Worm (Caenorhabditis elegans) whole organism, L4 larva: ENCODE results near the gene Y38H6C.25.
"Not testable (repeated sequence)": the region's sequence is repeated elsewhere in the genome, so short reads cannot be mapped to it uniquely, and the experiment has no call there.

Source experiments
- F44E2.7 ChIP-seq: fragments of 200-800 bp; sonication (Bioruptor generic); IDR thresholded peaks from 2 replicates; pipeline ENCODE4 v2.1.2; 2022; ENCODE audit warnings: missing genetic modification characterization, missing compliant biosample characterization
- Y75B8A.6 ChIP-seq: fragments of 200-800 bp; sonication (Bioruptor generic); IDR thresholded peaks from 2 replicates; pipeline ENCODE4 v1.3.6; 2022; ENCODE audit warnings: missing genetic modification reagents, missing genetic modification characterization, missing compliant biosample characterization
- ZK546.5 ChIP-seq, 2 experiments: sonication (generic microtip); optimal IDR thresholded peaks; 2 replicates each; lab custom pipeline; 2017; ENCODE audit warnings: missing biosample characterization in 2 of 2, missing genetic modification characterization in 2 of 2
- ceh-28 ChIP-seq: fragments of 150-350 bp; optimal IDR thresholded peaks from 2 replicates; lab custom pipeline; 2014; ENCODE audit warnings: missing biosample characterization, missing genetic modification reagents, missing genetic modification characterization
- ceh-62 ChIP-seq: sonication (generic microtip); optimal IDR thresholded peaks from 2 replicates; lab custom pipeline; 2017; ENCODE audit warnings: missing biosample characterization, missing genetic modification characterization
- ceh-82 ChIP-seq: sonication (generic microtip); optimal IDR thresholded peaks from 2 replicates; lab custom pipeline; 2017; ENCODE audit warnings: missing biosample characterization, missing genetic modification characterization
- cey-2 ChIP-seq: sonication (generic microtip); optimal IDR thresholded peaks from 3 replicates; lab custom pipeline; 2017; ENCODE audit warnings: missing genetic modification characterization, mild to moderate bottlenecking, missing compliant biosample characterization, antibody characterized with exemption, borderline replicate concordance; ENCODE audit not compliant: insufficient read depth
- daf-12 ChIP-seq: fragments of 150-350 bp; optimal IDR thresholded peaks from 2 replicates; lab custom pipeline; 2014; ENCODE audit warnings: missing biosample characterization, missing genetic modification reagents, missing genetic modification characterization
- dmd-6 ChIP-seq: fragments of 200-800 bp; sonication (Bioruptor generic); IDR thresholded peaks from 2 replicates; pipeline ENCODE4 v1.3.6; 2022; ENCODE audit warnings: missing genetic modification reagents, missing genetic modification characterization, missing compliant biosample characterization
- dpl-1 ChIP-seq: fragments of 150-350 bp; optimal IDR thresholded peaks from 2 replicates; lab custom pipeline; 2014; ENCODE audit warnings: missing biosample characterization, missing genetic modification reagents, missing genetic modification characterization
- dve-1 ChIP-seq: sonication (generic microtip); optimal IDR thresholded peaks from 2 replicates; lab custom pipeline; 2017; ENCODE audit warnings: antibody characterized with exemption, mild to moderate bottlenecking, missing genetic modification characterization, missing compliant biosample characterization; ENCODE audit not compliant: insufficient read depth
- egl-43 ChIP-seq: fragments of 200-800 bp; sonication (Bioruptor generic); IDR thresholded peaks from 2 replicates; pipeline ENCODE4 v1.3.6; 2022; ENCODE audit warnings: missing genetic modification reagents, missing genetic modification characterization, missing compliant biosample characterization
- fos-1 ChIP-seq: fragments of 150-350 bp; optimal IDR thresholded peaks from 2 replicates; lab custom pipeline; 2014; ENCODE audit warnings: missing biosample characterization, missing genetic modification characterization
- lim-7 ChIP-seq: fragments of 200-800 bp; sonication (Bioruptor generic); IDR thresholded peaks from 2 replicates; pipeline ENCODE4 v1.3.6; 2022; ENCODE audit warnings: missing genetic modification characterization, missing compliant biosample characterization
- lin-1 ChIP-seq: fragments of 200-800 bp; sonication (Bioruptor generic); IDR thresholded peaks from 2 replicates; pipeline ENCODE4 v1.3.6; 2022; ENCODE audit warnings: missing genetic modification reagents, missing genetic modification characterization, missing compliant biosample characterization
- lin-29 ChIP-seq: fragments of 200-800 bp; sonication (Bioruptor generic); IDR thresholded peaks from 2 replicates; pipeline ENCODE4 v1.3.6; 2022; ENCODE audit warnings: missing genetic modification reagents, missing genetic modification characterization, missing compliant biosample characterization
- madf-9 ChIP-seq: fragments of 200-800 bp; sonication (Bioruptor generic); conservative IDR thresholded peaks from 2 replicates; pipeline ENCODE4 v1.3.6; 2022; ENCODE audit warnings: missing genetic modification reagents, missing genetic modification characterization, missing compliant biosample characterization
- mdl-1 ChIP-seq, 2 experiments: fragments of 150-350 bp in 1 of 2; sonication (generic microtip) in 1 of 2; optimal IDR thresholded peaks; 2 replicates each; lab custom pipeline; 2014 to 2017; ENCODE audit warnings: missing biosample characterization in 2 of 2, missing genetic modification characterization in 2 of 2
- mes-2 ChIP-seq: sonication (generic microtip); optimal IDR thresholded peaks from 2 replicates; lab custom pipeline; 2016; ENCODE audit warnings: missing genotype, mild to moderate bottlenecking, missing genetic modification characterization, missing compliant biosample characterization; ENCODE audit not compliant: poor library complexity, severe bottlenecking
- nhr-10 ChIP-seq: fragments of 150-350 bp; optimal IDR thresholded peaks from 2 replicates; lab custom pipeline; 2014; ENCODE audit warnings: missing biosample characterization, missing genetic modification characterization
- nhr-111 ChIP-seq: fragments of 200-800 bp; sonication (Bioruptor generic); optimal IDR thresholded peaks from 2 replicates; lab custom pipeline; 2018; ENCODE audit warnings: mild to moderate bottlenecking, missing genetic modification characterization, missing compliant biosample characterization
- nhr-237 ChIP-seq: sonication (generic microtip); optimal IDR thresholded peaks from 2 replicates; lab custom pipeline; 2017; ENCODE audit warnings: missing biosample characterization, missing genetic modification characterization
- nhr-25 ChIP-seq: sonication (generic microtip); optimal IDR thresholded peaks from 2 replicates; lab custom pipeline; 2017; ENCODE audit warnings: missing genetic modification characterization, mild to moderate bottlenecking, missing compliant biosample characterization, antibody characterized with exemption, moderate library complexity, borderline replicate concordance; ENCODE audit not compliant: insufficient read depth
- nhr-48 ChIP-seq: sonication (generic microtip); optimal IDR thresholded peaks from 2 replicates; lab custom pipeline; 2016; ENCODE audit warnings: mild to moderate bottlenecking, missing genetic modification characterization, missing compliant biosample characterization
- php-3 ChIP-seq: fragments of 200-800 bp; sonication (Bioruptor generic); IDR thresholded peaks from 2 replicates; pipeline ENCODE4 v1.3.6; 2022; ENCODE audit warnings: missing genetic modification reagents, missing genetic modification characterization, missing compliant biosample characterization
- snpc-1.2 ChIP-seq: fragments of 200-800 bp; sonication (Bioruptor generic); IDR thresholded peaks from 2 replicates; pipeline ENCODE4 v1.3.6; 2022; ENCODE audit warnings: missing genetic modification reagents, missing genetic modification characterization, missing compliant biosample characterization
- tra-1 ChIP-seq: fragments of 200-800 bp; sonication (Bioruptor generic); IDR thresholded peaks from 2 replicates; pipeline ENCODE4 v1.3.6; 2022; ENCODE audit warnings: missing genetic modification reagents, missing genetic modification characterization, missing compliant biosample characterization
- unc-130 ChIP-seq: sonication (generic microtip); optimal IDR thresholded peaks from 2 replicates; lab custom pipeline; 2016; ENCODE audit warnings: missing genetic modification reagents, missing genetic modification characterization, missing compliant biosample characterization
- unc-39 ChIP-seq: sonication (generic microtip); optimal IDR thresholded peaks from 2 replicates; lab custom pipeline; 2017; ENCODE audit warnings: missing biosample characterization, missing genetic modification characterization
- unc-62 ChIP-seq, 3 experiments: fragments of 150-350 bp in 1 of 3; sonication (generic microtip); optimal IDR thresholded peaks in 2 of 3; peaks in 1 of 3; 1 replicate in 1 of 3; 2 replicates in 2 of 3; lab custom pipeline; 2014 to 2017; ENCODE audit warnings: missing biosample characterization in 3 of 3, missing genetic modification characterization in 3 of 3, missing genetic modification reagents in 3 of 3, missing genotype in 1 of 3
- zag-1 ChIP-seq: fragments of 150-350 bp; optimal IDR thresholded peaks from 2 replicates; lab custom pipeline; 2014; ENCODE audit warnings: missing biosample characterization, missing genetic modification characterization
- zfp-3 ChIP-seq: fragments of 200-800 bp; sonication (Bioruptor generic); conservative IDR thresholded peaks from 2 replicates; pipeline ENCODE4 v1.3.6; 2022; ENCODE audit warnings: missing genetic modification reagents, missing genetic modification characterization, missing compliant biosample characterization
- ztf-7 ChIP-seq: fragments of 150-350 bp; optimal IDR thresholded peaks from 2 replicates; lab custom pipeline; 2014; ENCODE audit warnings: missing biosample characterization, missing genetic modification characterization

Gene Y38H6C.25

DNA sequence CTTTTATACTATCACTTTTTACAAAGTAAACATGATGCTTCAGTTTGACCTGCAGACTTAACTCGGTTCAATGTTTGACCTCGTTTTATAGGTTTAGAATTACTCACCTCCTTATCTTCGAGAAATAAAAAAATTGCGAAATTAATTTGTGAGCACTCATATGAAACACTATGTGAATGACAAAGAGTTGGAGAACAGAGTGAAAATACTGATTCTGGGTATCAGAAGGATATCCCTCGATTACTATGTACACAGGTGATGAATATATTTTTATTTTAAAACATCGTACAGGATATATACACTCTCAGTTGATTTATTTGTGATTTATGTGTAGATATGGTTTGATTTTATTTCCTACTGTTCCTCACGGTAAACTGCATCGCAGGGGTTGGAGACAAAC, 37.2 kb downstream of the Y38H6C.25 start, which contains the start of gene Y38H6C.23:
TSS of gene Y38H6C.23 (minus strand) at position 101 of the 400 bp plus-strand sequence.
- TF ChIP-seq unc-62 (GFP tag; optimal IDR thresholded peaks at IDR 0.05 in 1 of 2; lab: Kevin White, UChicago) (peak in 1 of 2 experiments; percentile 37), unc-62 (tag; optimal IDR thresholded peaks at IDR 0.05; lab: Kevin White, UChicago) (no peak), mes-2 (no peak), dmd-6 (GFP tag; lab: Robert Waterston, UW) (peak; percentile 66), dpl-1 (GFP tag; lab: Kevin White, UChicago) (no peak)

DNA sequence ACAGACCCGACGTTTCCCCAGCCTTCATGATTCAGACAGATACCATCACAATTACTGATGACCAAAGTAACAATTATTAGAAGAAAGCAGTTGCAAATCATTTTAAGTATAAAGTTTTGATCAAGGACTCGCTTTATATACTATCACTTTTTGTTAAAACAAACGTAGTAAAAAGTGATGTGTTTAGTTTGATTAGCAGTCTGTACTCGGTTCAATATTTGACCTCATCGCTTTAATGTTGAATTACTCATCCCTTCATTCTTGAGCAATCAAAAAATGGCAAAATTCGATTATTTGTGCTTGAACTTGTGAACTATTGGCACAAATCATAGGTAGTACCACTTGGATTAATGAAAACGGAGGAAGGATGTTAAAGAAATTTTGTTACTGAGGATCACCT, 39.2 kb downstream of the Y38H6C.25 start, which contains the start of gene abf-4:
TSS of gene abf-4 (minus strand) at position 101 of the 400 bp plus-strand sequence.
- no peak for TF ChIP-seq Y75B8A.6 (GFP tag; lab: Robert Waterston, UW)
- TF ChIP-seq dve-1 (tag; lab: Kevin White, UChicago), result no peak
- no peak for TF ChIP-seq unc-130 (GFP tag; lab: Kevin White, UChicago)
- TF ChIP-seq ceh-82 (tag; lab: Kevin White, UChicago), result no peak
- TF ChIP-seq nhr-48 (tag; lab: Kevin White, UChicago), result no peak
- TF ChIP-seq snpc-1.2 (GFP tag; lab: Robert Waterston, UW), result no peak
- TF ChIP-seq nhr-10 (tag; lab: Kevin White, UChicago), result no peak
- no peak for TF ChIP-seq zfp-3
- TF ChIP-seq madf-9 (GFP tag; lab: Robert Waterston, UW), result no peak
- TF ChIP-seq nhr-25 (tag; lab: Kevin White, UChicago), result no peak
- TF ChIP-seq php-3 (GFP tag; lab: Robert Waterston, UW), result no peak
- TF ChIP-seq ceh-28 (tag; lab: Kevin White, UChicago), result no peak
- no peak for TF ChIP-seq lim-7 (GFP tag; lab: Robert Waterston, UW)
- TF ChIP-seq unc-39 (tag; lab: Kevin White, UChicago), result no peak
- no peak for TF ChIP-seq daf-12 (tag; lab: Kevin White, UChicago)
- TF ChIP-seq F44E2.7 (GFP tag; lab: Robert Waterston, UW), result no peak
- no peak for TF ChIP-seq lin-29 (GFP tag; lab: Robert Waterston, UW)

DNA sequence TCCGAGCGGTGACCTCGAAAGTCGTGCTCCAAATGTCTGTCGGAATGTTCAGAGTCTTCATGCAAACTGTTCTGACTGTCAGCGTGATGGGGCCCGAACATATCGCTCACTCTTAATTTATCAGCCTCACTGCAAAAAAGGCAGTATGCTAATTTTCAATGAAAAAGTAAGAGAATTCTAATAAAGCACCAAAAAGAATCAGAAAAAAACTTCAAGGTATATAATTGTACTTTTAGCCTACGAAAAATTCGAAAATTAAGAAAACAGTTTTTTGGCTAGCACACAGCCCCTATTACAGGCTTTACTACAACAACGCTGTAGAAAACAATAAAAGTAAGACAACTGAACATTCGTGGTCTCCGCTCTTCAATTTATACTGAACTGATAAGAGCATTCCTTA, 42.8 kb downstream of the Y38H6C.25 start, which contains the start of gene F26F2.1:
TSS of gene F26F2.1 (minus strand) at position 101 of the 400 bp plus-strand sequence.
- TF ChIP-seq tra-1 (GFP tag; lab: Robert Waterston, UW) (no peak), mdl-1 (tag; optimal IDR thresholded peaks at IDR 0.05; lab: Kevin White, UChicago) (no peak), cey-2 (tag; lab: Kevin White, UChicago) (no peak), fos-1 (tag; lab: Kevin White, UChicago) (no peak), zag-1 (tag; lab: Kevin White, UChicago) (no peak), ZK546.5 (tag; optimal IDR thresholded peaks at IDR 0.05; lab: Kevin White, UChicago) (no peak)

DNA sequence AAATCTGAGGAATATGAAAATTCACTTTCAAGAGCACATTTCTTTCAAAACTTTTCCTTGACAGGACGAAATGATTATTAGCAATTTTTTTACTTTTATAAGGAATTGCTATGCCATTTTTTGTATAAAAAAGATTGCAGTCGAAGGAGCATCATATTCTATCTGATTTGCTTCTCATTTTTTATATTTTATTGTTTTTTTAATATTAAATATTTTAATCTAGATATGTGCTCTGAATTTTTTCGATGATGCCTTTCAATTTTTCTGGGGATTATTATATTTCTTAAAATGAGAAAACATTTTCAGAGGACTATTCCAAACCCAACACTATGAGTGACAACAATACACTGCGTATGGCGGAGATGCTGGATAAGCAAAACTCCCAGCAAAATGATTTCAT, 45.0 kb downstream of the Y38H6C.25 start, which contains the start of gene F26F2.13:
TSS of gene F26F2.13 (plus strand) at position 301 of the 400 bp plus-strand sequence.
- TF ChIP-seq snpc-1.2 (GFP tag; lab: Robert Waterston, UW); ceh-28 (tag; lab: Kevin White, UChicago); lin-29 (GFP tag; lab: Robert Waterston, UW): not testable (repeated sequence)
- TF ChIP-seq, all 104 proteins: peak for 0; not testable (repeated sequence) for 104

DNA sequence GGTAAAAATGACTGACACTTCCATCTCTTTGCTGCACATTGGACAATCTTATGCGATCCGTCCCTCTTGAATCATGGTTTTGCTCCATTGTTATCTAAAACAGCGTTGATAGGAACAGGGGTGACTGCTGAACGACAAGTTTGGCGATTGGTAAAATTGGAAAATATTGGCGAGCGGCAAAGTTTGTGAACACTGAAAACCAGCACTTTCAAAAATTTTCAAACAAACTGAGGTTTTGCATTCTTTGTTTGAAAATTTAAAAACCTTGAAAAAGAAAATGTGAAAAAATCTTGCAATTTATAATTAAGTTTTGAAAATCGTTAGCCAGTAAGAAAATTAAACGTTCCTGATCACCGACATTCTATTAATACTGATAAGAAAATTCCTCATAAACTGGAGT, 47.4 kb downstream of the Y38H6C.25 start, which contains the start of gene F26F2.3:
TSS of gene F26F2.3 (minus strand) at position 101 of the 400 bp plus-strand sequence.
- TF ChIP-seq egl-43 (GFP tag; lab: Robert Waterston, UW), result no peak
- no peak for TF ChIP-seq ceh-28 (tag; lab: Kevin White, UChicago)
- no peak for TF ChIP-seq lin-1
- no peak for TF ChIP-seq ceh-62 (tag; lab: Kevin White, UChicago)
- no peak for TF ChIP-seq nhr-237
- TF ChIP-seq ztf-7 (tag; lab: Kevin White, UChicago), result no peak
- no peak for TF ChIP-seq F44E2.7 (GFP tag; lab: Robert Waterston, UW)
- TF ChIP-seq nhr-111 (GFP tag; lab: Kevin White, UChicago), result no peak
